Worm (Caenorhabditis elegans): ENCODE measurements around the gene B0391.14.

DNA sequence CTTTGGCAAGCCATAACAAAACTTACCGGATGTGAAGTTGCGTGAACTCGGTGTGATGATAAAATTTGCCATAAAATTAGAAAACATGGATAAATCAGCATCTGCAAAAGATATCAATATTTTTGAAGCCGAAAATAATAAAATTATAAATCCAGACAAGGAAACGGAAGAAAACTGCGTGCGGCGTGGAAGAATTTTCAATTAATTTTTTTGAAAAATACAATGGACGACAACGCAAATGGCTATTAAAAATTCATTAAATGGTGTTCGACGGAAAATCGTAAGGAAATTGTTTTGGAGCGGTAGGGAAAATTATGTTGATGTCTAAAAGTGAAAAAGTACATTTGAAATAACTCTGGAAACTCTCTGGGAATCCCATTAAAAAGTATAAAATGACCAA, 40.6 kb downstream of the B0391.14 start, which contains the start of gene acr-18:
- TF ChIP-seq efl-3 (GFP tag; optimal IDR thresholded peaks at IDR 0.05): no peak
- no peak for TF ChIP-seq nhr-76 (tag; optimal IDR thresholded peaks at IDR 0.05)
- no peak for TF ChIP-seq rnt-1 (tag; optimal IDR thresholded peaks at IDR 0.05)
- TF ChIP-seq fos-1 (tag; optimal IDR thresholded peaks at IDR 0.05): no peak

Measured in whole organism, L1 larva.